Fruit fly (Drosophila melanogaster) whole organism, embryonic: ENCODE results near the gene PAPLA1.

ENCODE experiments used
- CG10979 ChIP-seq: fragments of 200-800 bp; sonication (Bioruptor generic); optimal IDR thresholded peaks from 2 replicates; lab custom pipeline; 2018; ENCODE audit warnings: missing biosample characterization, mild to moderate bottlenecking, missing genetic modification characterization, moderate library complexity
- CG12299 ChIP-seq: fragments of 200-800 bp; sonication (Bioruptor generic); optimal IDR thresholded peaks from 2 replicates; lab custom pipeline; 2018; ENCODE audit warnings: missing biosample characterization, mild to moderate bottlenecking, missing genetic modification characterization
- CG12391 ChIP-seq: fragments of 200-800 bp; sonication (Bioruptor generic); optimal IDR thresholded peaks from 3 replicates; lab custom pipeline; 2018; ENCODE audit warnings: missing biosample characterization, mild to moderate bottlenecking, missing genetic modification characterization, moderate library complexity
- CG12942 ChIP-seq: fragments of 200-800 bp; sonication (Bioruptor generic); optimal IDR thresholded peaks from 3 replicates; lab custom pipeline; 2016; ENCODE audit warnings: missing biosample characterization, missing genetic modification characterization
- CG15011 ChIP-seq: fragments of 200-800 bp; sonication (Bioruptor generic); optimal IDR thresholded peaks from 3 replicates; lab custom pipeline; 2018; ENCODE audit warnings: missing biosample characterization, mild to moderate bottlenecking, missing genetic modification characterization
- CG17568 ChIP-seq: fragments of 200-800 bp; sonication (Bioruptor generic); optimal IDR thresholded peaks from 2 replicates; lab custom pipeline; 2018; ENCODE audit warnings: missing biosample characterization, mild to moderate bottlenecking, missing genetic modification characterization, moderate library complexity
- CG2129 ChIP-seq: fragments of 200-800 bp; sonication (Bioruptor generic); IDR thresholded peaks from 2 replicates; pipeline ENCODE4 v1.3.6; 2022; ENCODE audit warnings: missing biosample characterization, missing genetic modification characterization; ENCODE audit not compliant: partially characterized antibody
- CG2202 ChIP-seq: fragments of 200-800 bp; sonication (Bioruptor generic); optimal IDR thresholded peaks from 2 replicates; lab custom pipeline; 2018; ENCODE audit warnings: missing biosample characterization, mild to moderate bottlenecking, missing genetic modification characterization
- CG34376 ChIP-seq: fragments of 200-800 bp; sonication (Bioruptor generic); optimal IDR thresholded peaks from 2 replicates; lab custom pipeline; 2018; ENCODE audit warnings: missing biosample characterization, mild to moderate bottlenecking, missing genetic modification characterization
- CG3838 ChIP-seq: fragments of 200-800 bp; sonication (Bioruptor generic); optimal IDR thresholded peaks from 3 replicates; lab custom pipeline; 2016; ENCODE audit warnings: missing biosample characterization, missing genetic modification characterization
- CG42726 ChIP-seq: fragments of 200-800 bp; sonication (Bioruptor generic); IDR thresholded peaks from 2 replicates; pipeline ENCODE4 v1.3.6; 2022; ENCODE audit warnings: missing biosample characterization, missing genetic modification characterization; ENCODE audit not compliant: partially characterized antibody
- CG4282 ChIP-seq: fragments of 200-800 bp; sonication (Bioruptor generic); optimal IDR thresholded peaks from 2 replicates; lab custom pipeline; 2016; ENCODE audit warnings: missing biosample characterization, missing genetic modification characterization
- CG4854 ChIP-seq: fragments of 200-800 bp; sonication (Bioruptor generic); optimal IDR thresholded peaks from 2 replicates; lab custom pipeline; 2016; ENCODE audit warnings: missing biosample characterization, missing genetic modification characterization, inconsistent platforms
- CG6765 ChIP-seq: fragments of 200-800 bp; sonication (Bioruptor generic); optimal IDR thresholded peaks from 3 replicates; lab custom pipeline; 2017; ENCODE audit warnings: missing biosample characterization, mild to moderate bottlenecking, missing genetic modification characterization
- CG7271 ChIP-seq: fragments of 200-800 bp; sonication (Bioruptor generic); optimal IDR thresholded peaks from 2 replicates; lab custom pipeline; 2018; ENCODE audit warnings: missing biosample characterization, mild to moderate bottlenecking, missing genetic modification characterization, moderate library complexity
- CG7556 ChIP-seq: fragments of 200-800 bp; sonication (Bioruptor generic); optimal IDR thresholded peaks from 2 replicates; lab custom pipeline; 2017; ENCODE audit warnings: missing biosample characterization, mild to moderate bottlenecking, missing genetic modification characterization
- CG7928 ChIP-seq: fragments of 200-800 bp; sonication (Bioruptor generic); optimal IDR thresholded peaks from 2 replicates; lab custom pipeline; 2017; ENCODE audit warnings: missing biosample characterization, mild to moderate bottlenecking, missing genetic modification characterization
- CG8359 ChIP-seq: fragments of 200-800 bp; sonication (Bioruptor generic); optimal IDR thresholded peaks from 2 replicates; lab custom pipeline; 2017; ENCODE audit warnings: missing biosample characterization, mild to moderate bottlenecking, missing genetic modification characterization, borderline replicate concordance
- CG9727 ChIP-seq: fragments of 200-800 bp; sonication (Bioruptor generic); optimal IDR thresholded peaks from 3 replicates; lab custom pipeline; 2017; ENCODE audit warnings: missing biosample characterization, mild to moderate bottlenecking, missing genetic modification characterization
- Dad ChIP-seq: fragments of 200-800 bp; sonication (Bioruptor generic); optimal IDR thresholded peaks from 3 replicates; lab custom pipeline; 2016; ENCODE audit warnings: missing biosample characterization, missing genetic modification characterization
- Eip74EF ChIP-seq, 2 experiments: fragments of 200-800 bp in 1 of 2; fragments of >200 bp in 1 of 2; sonication (Bioruptor generic) in 1 of 2; optimal IDR thresholded peaks; 2 replicates each; lab custom pipeline; 2017 to 2019; ENCODE audit warnings: missing biosample characterization in 2 of 2, missing genetic modification characterization in 2 of 2, mild to moderate bottlenecking in 1 of 2, moderate library complexity in 1 of 2
- HLH3B ChIP-seq: fragments of 200-800 bp; sonication (Bioruptor generic); IDR thresholded peaks from 2 replicates; pipeline ENCODE4 v1.3.6; 2022; ENCODE audit warnings: missing biosample characterization, missing genetic modification characterization
- Hey ChIP-seq: fragments of 200-800 bp; sonication (Bioruptor generic); optimal IDR thresholded peaks from 3 replicates; lab custom pipeline; 2018; ENCODE audit warnings: missing biosample characterization, mild to moderate bottlenecking, missing genetic modification characterization
- NC2β ChIP-seq: fragments of 200-800 bp; sonication (Bioruptor generic); optimal IDR thresholded peaks from 2 replicates; lab custom pipeline; 2016; ENCODE audit warnings: missing biosample characterization, missing genetic modification characterization
- Poxn ChIP-seq: fragments of 200-800 bp; sonication (Bioruptor generic); IDR thresholded peaks from 2 replicates; pipeline ENCODE4 v1.3.6; 2022; ENCODE audit warnings: missing biosample characterization, missing genetic modification characterization
- Sry-δ ChIP-seq: fragments of 200-800 bp; sonication (Bioruptor generic); optimal IDR thresholded peaks from 2 replicates; lab custom pipeline; 2016; ENCODE audit warnings: missing biosample characterization, missing genetic modification characterization
- Tbp ChIP-seq: fragments of >200 bp; optimal IDR thresholded peaks from 2 replicates; lab custom pipeline; 2018; ENCODE audit warnings: missing biosample characterization, missing genetic modification characterization
- Xbp1 ChIP-seq: fragments of 200-800 bp; sonication (Bioruptor generic); optimal IDR thresholded peaks from 3 replicates; lab custom pipeline; 2016; ENCODE audit warnings: missing biosample characterization, mild to moderate bottlenecking, missing genetic modification characterization
- cas ChIP-seq: fragments of 200-800 bp; sonication (Bioruptor generic); IDR thresholded peaks from 2 replicates; pipeline ENCODE4 v1.3.6; 2022; ENCODE audit warnings: missing biosample characterization, missing genetic modification characterization
- danr ChIP-seq: fragments of 200-800 bp; sonication (Bioruptor generic); IDR thresholded peaks from 2 replicates; pipeline ENCODE4 v1.3.6; 2022; ENCODE audit warnings: missing biosample characterization, missing genetic modification characterization
- fru ChIP-seq: fragments of >200 bp; optimal IDR thresholded peaks from 2 replicates; lab custom pipeline; 2017
- fu2 ChIP-seq: fragments of 200-800 bp; sonication (Bioruptor generic); optimal IDR thresholded peaks from 2 replicates; lab custom pipeline; 2016; ENCODE audit warnings: missing biosample characterization, missing genetic modification characterization
- ham ChIP-seq: fragments of 200-800 bp; sonication (Bioruptor generic); IDR thresholded peaks from 2 replicates; pipeline ENCODE4 v1.3.6; 2022; ENCODE audit warnings: missing biosample characterization, missing genetic modification characterization
- inv ChIP-seq: fragments of 200-800 bp; sonication (Bioruptor generic); IDR thresholded peaks from 2 replicates; pipeline ENCODE4 v1.3.6; 2022; ENCODE audit warnings: missing biosample characterization, missing genetic modification characterization; ENCODE audit not compliant: partially characterized antibody
- lbe ChIP-seq: fragments of 200-800 bp; sonication (Bioruptor generic); optimal IDR thresholded peaks from 2 replicates; lab custom pipeline; 2016; ENCODE audit warnings: missing biosample characterization, mild to moderate bottlenecking, missing genetic modification characterization
- peb ChIP-seq: fragments of 200-800 bp; sonication (Bioruptor generic); IDR thresholded peaks from 2 replicates; pipeline ENCODE4 v1.3.6; 2022; ENCODE audit warnings: missing biosample characterization, missing genetic modification characterization
- pfk ChIP-seq: fragments of 200-800 bp; sonication (Bioruptor generic); optimal IDR thresholded peaks from 2 replicates; lab custom pipeline; 2018; ENCODE audit warnings: missing biosample characterization, mild to moderate bottlenecking, missing genetic modification characterization, moderate library complexity
- pho ChIP-seq: fragments of 200-800 bp; sonication (Bioruptor generic); optimal IDR thresholded peaks from 2 replicates; lab custom pipeline; 2016; ENCODE audit warnings: missing biosample characterization, missing genetic modification characterization
- prd ChIP-seq, 3 experiments: fragments of >200 bp in 2 of 3; fragments of 200-800 bp in 1 of 3; sonication (Bioruptor generic) in 1 of 3; optimal IDR thresholded peaks in 2 of 3; IDR thresholded peaks in 1 of 3; 2 replicates in 2 of 3; 3 replicates in 1 of 3; pipeline versions ENCODE4 v1.3.6 to Lab custom; 2017 to 2022; ENCODE audit warnings: missing biosample characterization in 1 of 3, missing genetic modification characterization in 1 of 3
- psq ChIP-seq: fragments of 200-800 bp; sonication (Bioruptor generic); optimal IDR thresholded peaks from 2 replicates; lab custom pipeline; 2017; ENCODE audit warnings: missing biosample characterization, missing genetic modification characterization
- pum ChIP-seq: fragments of 200-800 bp; sonication (Bioruptor generic); optimal IDR thresholded peaks from 2 replicates; lab custom pipeline; 2016; ENCODE audit warnings: missing biosample characterization, missing genetic modification characterization
- row ChIP-seq: fragments of 200-800 bp; sonication (Bioruptor generic); IDR thresholded peaks from 3 replicates; pipeline ENCODE4 v1.3.6; 2022; ENCODE audit warnings: missing biosample characterization, missing genetic modification characterization
- sens ChIP-seq: fragments of 200-800 bp; sonication (Bioruptor generic); peaks from one replicate; lab custom pipeline; 2016; ENCODE audit warnings: missing biosample characterization, missing genetic modification characterization
- seq ChIP-seq: fragments of 200-800 bp; sonication (Bioruptor generic); IDR thresholded peaks from 2 replicates; pipeline ENCODE4 v1.3.6; 2022; ENCODE audit warnings: missing biosample characterization, missing genetic modification characterization
- sima ChIP-seq: fragments of 200-800 bp; sonication (Bioruptor generic); optimal IDR thresholded peaks from 2 replicates; lab custom pipeline; 2016; ENCODE audit warnings: missing biosample characterization, missing genetic modification characterization
- slbo ChIP-seq: fragments of 200-800 bp; sonication (Bioruptor generic); IDR thresholded peaks from 2 replicates; pipeline ENCODE4 v1.3.6; 2022; ENCODE audit warnings: missing biosample characterization, missing genetic modification characterization
- so ChIP-seq: fragments of 200-800 bp; sonication (Bioruptor generic); IDR thresholded peaks from 3 replicates; pipeline ENCODE4 v1.3.6; 2022; ENCODE audit warnings: missing biosample characterization, missing genetic modification characterization
- sob ChIP-seq: fragments of 200-800 bp; sonication (Bioruptor generic); IDR thresholded peaks from 2 replicates; pipeline ENCODE4 v1.3.6; 2022; ENCODE audit warnings: missing biosample characterization, missing genetic modification characterization
- ssp ChIP-seq: fragments of 200-800 bp; sonication (Bioruptor generic); IDR thresholded peaks from 2 replicates; pipeline ENCODE4 v1.3.6; 2022; ENCODE audit warnings: missing biosample characterization, missing genetic modification characterization
- sug ChIP-seq: fragments of 200-800 bp; optimal IDR thresholded peaks from 2 replicates; lab custom pipeline; 2019; ENCODE audit warnings: missing biosample characterization, mild to moderate bottlenecking, missing genetic modification characterization, moderate library complexity
- zf30C ChIP-seq: fragments of 200-800 bp; sonication (Bioruptor generic); optimal IDR thresholded peaks from 3 replicates; lab custom pipeline; 2018; ENCODE audit warnings: missing biosample characterization, mild to moderate bottlenecking, missing genetic modification characterization

The PAPLA1 gene

dm6 chr2L:8159498-8159897, at the start of gene PAPLA1, which contains the start of gene Rbsn-5 (continued):
- TF ChIP-seq Poxn (GFP tag; lab: Robert Waterston, UW) (peak; percentile 66), CG4854 (GFP tag; lab: Kevin White, UChicago) (peak; percentile 93), so (peak; percentile 88), CG4282 (GFP tag; lab: Kevin White, UChicago) (peak; percentile 93), Tbp (no peak), Hey (tag; lab: Kevin White, UChicago) (peak; percentile 83), lbe (GFP tag; lab: Kevin White, UChicago) (peak; percentile 92), CG9727 (GFP tag; lab: Kevin White, UChicago) (peak; percentile 89), Eip74EF (GFP tag; optimal IDR thresholded peaks at IDR 0.05; lab: Kevin White, UChicago) (peak in 1 of 2 experiments; percentile 85), slbo (peak; percentile 97), fu2 (GFP tag; lab: Kevin White, UChicago) (peak; percentile 95), psq (GFP tag; lab: Kevin White, UChicago) (peak; percentile 74), sug (tag; lab: Kevin White, UChicago) (peak; percentile 94), sens (GFP tag; lab: Kevin White, UChicago) (peak; percentile 99), ssp (GFP tag; lab: Robert Waterston, UW) (peak; percentile 84), row (GFP tag; lab: Robert Waterston, UW) (peak; percentile 97), CG10979 (peak; percentile 92), sob (GFP tag; lab: Robert Waterston, UW) (peak; percentile 93), CG2202 (tag; lab: Kevin White, UChicago) (peak; percentile 79), NC2β (peak; percentile 94), CG7556 (GFP tag; lab: Kevin White, UChicago) (peak; percentile 87), CG15011 (GFP tag; lab: Kevin White, UChicago) (peak; percentile 81), CG12942 (GFP tag; lab: Kevin White, UChicago) (peak; percentile 94), fru (lab: Kevin White, UChicago) (no peak), danr (peak; percentile 84), ham (GFP tag; lab: Robert Waterston, UW) (peak; percentile 87), zf30C (no peak), CG34376 (peak; percentile 95), CG12391 (peak; percentile 95), CG3838 (GFP tag; lab: Kevin White, UChicago) (peak; percentile 75), CG7271 (peak; percentile 85), pho (GFP tag; lab: Kevin White, UChicago) (peak; percentile 96), pfk (GFP tag; lab: Kevin White, UChicago) (peak; percentile 41), seq (GFP tag; lab: Robert Waterston, UW) (peak; percentile 80), CG42726 (no peak), prd (optimal IDR thresholded peaks at IDR 0.05; lab: Kevin White, UChicago) (no peak), prd (GFP tag; IDR thresholded peaks at IDR 0.05; lab: Robert Waterston, UW) (peak; percentile 95), cas (GFP tag; lab: Robert Waterston, UW) (peak; percentile 87), CG17568 (GFP tag; lab: Kevin White, UChicago) (peak; percentile 85), inv (GFP tag; lab: Robert Waterston, UW) (no peak), Dad (GFP tag; lab: Kevin White, UChicago) (peak; percentile 94), CG12299 (tag; lab: Kevin White, UChicago) (peak; percentile 83), Sry-δ (GFP tag; lab: Kevin White, UChicago) (peak; percentile 73), HLH3B (GFP tag; lab: Robert Waterston, UW) (peak; percentile 90), peb (GFP tag; lab: Robert Waterston, UW) (peak; percentile 87), sima (peak; percentile 89), CG6765 (GFP tag; lab: Kevin White, UChicago) (peak; percentile 89), CG2129 (GFP tag; lab: Robert Waterston, UW) (no peak), CG8359 (GFP tag; lab: Kevin White, UChicago) (peak; percentile 62), Xbp1 (GFP tag; lab: Kevin White, UChicago) (peak; percentile 97), CG7928 (GFP tag; lab: Kevin White, UChicago) (peak; percentile 100), pum (GFP tag; lab: Kevin White, UChicago) (peak; percentile 97)
